Worm (Caenorhabditis elegans): ENCODE results near the gene srt-65.

DNA sequence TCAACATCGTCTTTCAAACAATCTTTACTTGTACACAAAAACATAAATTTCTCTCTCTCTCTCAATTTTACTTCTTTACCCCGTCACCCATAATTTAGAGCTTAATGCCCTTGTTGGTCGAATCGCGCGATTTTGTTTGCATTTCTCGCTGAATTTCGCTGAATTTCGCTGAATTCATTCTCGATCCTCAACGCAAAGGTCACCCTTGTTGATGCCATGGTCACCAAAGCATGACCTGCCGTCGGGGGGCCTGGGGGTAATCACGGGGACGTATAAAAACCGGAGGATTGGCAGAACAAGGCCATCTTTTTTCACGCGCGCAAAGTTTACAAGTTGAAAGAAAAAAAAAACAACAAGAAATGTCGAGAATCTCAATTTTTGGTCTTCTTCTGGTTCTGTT lies 42.7 kb downstream of the srt-65 start, which contains the start of gene F14F9.8:
- no peak for TF ChIP-seq tbx-37 (GFP tag; conservative IDR thresholded peaks at IDR 0.05)
- no peak for TF ChIP-seq ama-1 (optimal IDR thresholded peaks at IDR 0.05)
- no peak for TF ChIP-seq hmbx-1 (tag; optimal IDR thresholded peaks at IDR 0.05)
- no peak for TF ChIP-seq tbx-11 (GFP tag; IDR thresholded peaks at IDR 0.05)
- no peak for TF ChIP-seq F13C5.2 (tag; optimal IDR thresholded peaks at IDR 0.05)
- TF ChIP-seq ceh-36 (tag; optimal IDR thresholded peaks at IDR 0.05) = no peak
- no peak for TF ChIP-seq hnd-1 (tag; optimal IDR thresholded peaks at IDR 0.05)
- no peak for TF ChIP-seq flt-1 (GFP tag; IDR thresholded peaks at IDR 0.05)
- no peak for TF ChIP-seq sea-1 (GFP tag; conservative IDR thresholded peaks at IDR 0.05)
- TF ChIP-seq ets-7 (tag; optimal IDR thresholded peaks at IDR 0.05) = no peak

Data from whole organism, early embryonic.